Worm (Caenorhabditis elegans): Measurements from ENCODE around the gene Y2H9A.4.

Y2H9A.4 gene

DNA sequence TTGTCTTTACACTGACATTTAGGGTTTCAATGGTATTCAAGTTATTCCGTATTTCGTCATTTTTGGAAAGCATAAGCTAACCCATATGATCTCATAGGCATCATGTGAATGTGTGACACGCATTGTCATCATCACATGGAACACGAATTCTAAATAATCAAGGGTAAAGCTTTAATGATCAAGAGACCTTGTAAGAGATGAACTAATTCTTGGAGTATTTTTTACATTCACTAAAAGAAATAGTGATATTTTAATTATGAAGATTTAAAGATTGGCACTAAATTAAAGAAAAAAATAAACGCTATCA, 33.8 kb upstream of the Y2H9A.4 start:
- no peak for TF ChIP-seq snpc-4 (tag; optimal IDR thresholded peaks at IDR 0.05)
- TF ChIP-seq fos-1 (tag; optimal IDR thresholded peaks at IDR 0.05), result no peak

- TF ChIP-seq fkh-2 (tag; optimal IDR thresholded peaks at IDR 0.05) (no peak), mdl-1 (tag; optimal IDR thresholded peaks at IDR 0.05) (no peak), daf-12 (tag; optimal IDR thresholded peaks at IDR 0.05) (no peak), nhr-25 (tag; optimal IDR thresholded peaks at IDR 0.05) (peak; percentile 88), nfya-1 (tag; optimal IDR thresholded peaks at IDR 0.05; ENCODE audit: insufficient read depth) (no peak), elt-3 (tag; optimal IDR thresholded peaks at IDR 0.05) (peak in 1 of 3 experiments; percentile 37), nhr-237 (tag; optimal IDR thresholded peaks at IDR 0.05) (no peak), egl-5 (tag; optimal IDR thresholded peaks at IDR 0.05) (no peak), lsy-12 (tag; optimal IDR thresholded peaks at IDR 0.05) (no peak), mml-1 (tag; optimal IDR thresholded peaks at IDR 0.05) (no peak), ZK546.5 (tag; optimal IDR thresholded peaks at IDR 0.05) (no peak), hmg-11 (tag; optimal IDR thresholded peaks at IDR 0.05) (no peak), fos-1 (tag; optimal IDR thresholded peaks at IDR 0.05) (peak; percentile 24), nhr-76 (tag; optimal IDR thresholded peaks at IDR 0.05) (no peak), nhr-23 (tag; optimal IDR thresholded peaks at IDR 0.05) (peak; percentile 31), egl-27 (tag; optimal IDR thresholded peaks at IDR 0.05) (no peak), elt-1 (tag; optimal IDR thresholded peaks at IDR 0.05) (no peak), jun-1 (tag; optimal IDR thresholded peaks at IDR 0.05) (no peak), ztf-11 (tag; optimal IDR thresholded peaks at IDR 0.05) (no peak), ceh-9 (tag; optimal IDR thresholded peaks at IDR 0.05) (no peak), zag-1 (tag; optimal IDR thresholded peaks at IDR 0.05) (no peak), sea-2 (GFP tag; optimal IDR thresholded peaks at IDR 0.05) (no peak), ztf-4 (tag; optimal IDR thresholded peaks at IDR 0.05) (no peak), ceh-82 (tag; optimal IDR thresholded peaks at IDR 0.05) (no peak), unc-39 (tag; optimal IDR thresholded peaks at IDR 0.05) (no peak), eor-1 (tag; optimal IDR thresholded peaks at IDR 0.05) (no peak), nhr-77 (tag; optimal IDR thresholded peaks at IDR 0.05) (no peak), lin-15B (tag; optimal IDR thresholded peaks at IDR 0.05) (no peak), ama-1 (optimal IDR thresholded peaks at IDR 0.05) (no peak), tbx-2 (tag; optimal IDR thresholded peaks at IDR 0.05) (no peak), R02D3.7 (tag; optimal IDR thresholded peaks at IDR 0.05) (no peak), nhr-67 (tag; optimal IDR thresholded peaks at IDR 0.05) (no peak), nhr-43 (tag; optimal IDR thresholded peaks at IDR 0.05; ENCODE audit: poor library complexity, severe bottlenecking) (no peak), nhr-11 (tag; optimal IDR thresholded peaks at IDR 0.05) (no peak), unc-62 (GFP tag; optimal IDR thresholded peaks at IDR 0.05) (no peak)
Measured at ce11 chrV:13413301-13413700, 32.4 kb upstream of the Y2H9A.4 start.

DNA sequence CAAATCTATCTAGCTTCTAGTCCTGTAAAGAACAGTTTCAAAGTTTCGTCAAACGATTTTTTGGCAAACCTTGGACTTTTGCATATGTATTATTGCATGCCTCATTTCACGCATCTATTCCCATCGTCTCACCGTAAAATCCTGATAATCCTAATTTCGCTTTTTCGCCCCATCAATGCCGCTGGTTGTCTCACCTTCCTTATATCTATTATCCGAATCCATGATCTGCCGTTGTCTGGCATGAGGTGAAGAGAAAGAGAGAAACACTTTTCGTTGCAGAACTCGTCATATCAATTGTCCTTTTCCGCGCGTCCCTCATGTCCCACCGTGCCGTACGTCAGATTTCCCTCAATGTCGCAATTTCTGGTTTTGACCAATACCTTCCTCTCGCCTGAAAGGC, 31.1 kb upstream of the Y2H9A.4 start, which contains the start of gene cut-2:
Gene cut-2 (plus strand): TSS at position 365 of the 400 bp plus-strand sequence.
- no peak for TF ChIP-seq snpc-4 (tag; optimal IDR thresholded peaks at IDR 0.05)
- peak; percentile 10 for TF ChIP-seq nhr-25 (tag; optimal IDR thresholded peaks at IDR 0.05)
- TF ChIP-seq ztf-4 (tag; optimal IDR thresholded peaks at IDR 0.05), result no peak

DNA sequence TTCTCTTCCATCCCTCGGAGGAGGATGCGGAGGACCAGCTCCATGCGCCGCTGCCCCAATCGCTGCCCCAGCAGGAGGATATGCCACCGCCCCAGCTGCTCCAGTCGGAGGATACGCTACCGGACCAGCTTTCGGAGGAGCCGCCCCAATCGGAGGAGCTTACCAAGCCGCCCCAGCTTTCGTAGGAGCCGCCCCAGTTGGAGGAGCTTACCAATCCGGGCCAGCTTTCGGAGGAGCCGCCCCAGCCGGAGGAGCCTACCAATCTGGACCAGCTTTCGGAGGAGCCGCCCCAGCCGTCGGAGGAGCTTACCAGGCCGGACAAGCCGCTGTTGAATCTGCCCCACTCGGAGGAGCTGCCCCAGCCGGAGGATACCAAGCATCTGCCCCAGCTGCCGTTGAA, 30.2 kb upstream of the Y2H9A.4 start:
- TF ChIP-seq egl-5 (tag; optimal IDR thresholded peaks at IDR 0.05) (no peak), lsy-12 (tag; optimal IDR thresholded peaks at IDR 0.05) (peak; percentile 22)

ce11 chrV:13416076-13416475, 29.6 kb upstream of the Y2H9A.4 start:
- TF ChIP-seq nhr-77 (tag; optimal IDR thresholded peaks at IDR 0.05) (peak; percentile 79), fkh-2 (tag; optimal IDR thresholded peaks at IDR 0.05) (no peak), nhr-43 (tag; optimal IDR thresholded peaks at IDR 0.05; ENCODE audit: poor library complexity, severe bottlenecking) (peak; percentile 46), ceh-82 (tag; optimal IDR thresholded peaks at IDR 0.05) (peak; percentile 39), nhr-25 (tag; optimal IDR thresholded peaks at IDR 0.05) (peak; percentile 4)

All from whole organism, L3 larva.